Worm (Caenorhabditis elegans): Measurements from ENCODE around the gene ssq-1.

ssq-1 gene

ce11 chrIV:9884257-9884656, 31.9 kb downstream of the ssq-1 start, which contains the start of the genes prp-18 and mccc-1:
prp-18 (minus strand) TSS chrIV:9884383.
mccc-1 (plus strand) TSS chrIV:9884570.
- TF ChIP-seq ceh-30 (tag; optimal IDR thresholded peaks at IDR 0.05) (no peak), fax-1 (tag; optimal IDR thresholded peaks at IDR 0.05) (no peak), ceh-48 (tag; optimal IDR thresholded peaks at IDR 0.05) (no peak), unc-55 (GFP tag; optimal IDR thresholded peaks at IDR 0.05) (peak; percentile 28), ceh-31 (tag; optimal IDR thresholded peaks at IDR 0.05) (peak; percentile 44), pqm-1 (tag; optimal IDR thresholded peaks at IDR 0.05) (no peak), tbx-7 (tag; optimal IDR thresholded peaks at IDR 0.05) (no peak), dve-1 (tag; optimal IDR thresholded peaks at IDR 0.05) (peak; percentile 2), lim-6 (tag; optimal IDR thresholded peaks at IDR 0.05) (no peak), nfya-1 (tag; optimal IDR thresholded peaks at IDR 0.05) (peak; percentile 16), ceh-6 (GFP tag; optimal IDR thresholded peaks at IDR 0.05) (no peak), dmd-4 (tag; optimal IDR thresholded peaks at IDR 0.05; ENCODE audit: borderline replicate concordance) (no peak), ttx-3 (tag; optimal IDR thresholded peaks at IDR 0.05) (no peak), unc-42 (tag; optimal IDR thresholded peaks at IDR 0.05) (peak; percentile 86), F13H6.1 (tag; optimal IDR thresholded peaks at IDR 0.05) (no peak), Y22D7AL.16 (tag; optimal IDR thresholded peaks at IDR 0.05) (no peak), che-1 (tag; optimal IDR thresholded peaks at IDR 0.05) (no peak), ceh-45 (GFP tag; IDR thresholded peaks at IDR 0.05) (no peak), ahr-1 (tag; optimal IDR thresholded peaks at IDR 0.05) (no peak)

ce11 chrIV:9889857-9890256, 37.5 kb downstream of the ssq-1 start, which contains the start of gene ttbk-3:
ttbk-3 (minus strand) TSS chrIV:9889957.
- TF ChIP-seq mec-3 (tag; optimal IDR thresholded peaks at IDR 0.05; ENCODE audit: borderline replicate concordance) (no peak), pax-1 (tag; optimal IDR thresholded peaks at IDR 0.05) (no peak), tbx-7 (tag; optimal IDR thresholded peaks at IDR 0.05) (no peak), gmeb-2 (tag; optimal IDR thresholded peaks at IDR 0.05) (no peak), zip-5 (tag; optimal IDR thresholded peaks at IDR 0.05) (no peak), pha-2 (tag; optimal IDR thresholded peaks at IDR 0.05) (no peak), sdc-2 (tag; optimal IDR thresholded peaks at IDR 0.05) (no peak), ceh-18 (tag; optimal IDR thresholded peaks at IDR 0.05) (no peak), fax-1 (tag; optimal IDR thresholded peaks at IDR 0.05) (no peak), unc-3 (GFP tag; conservative IDR thresholded peaks at IDR 0.05) (no peak), unc-3 (tag; optimal IDR thresholded peaks at IDR 0.05) (no peak), pros-1 (tag; optimal IDR thresholded peaks at IDR 0.05) (no peak), rnt-1 (tag; optimal IDR thresholded peaks at IDR 0.05) (no peak), fkh-10 (GFP tag; optimal IDR thresholded peaks at IDR 0.05) (no peak), ztf-16 (tag; optimal IDR thresholded peaks at IDR 0.05) (no peak), npax-4 (tag; optimal IDR thresholded peaks at IDR 0.05) (no peak), unc-55 (GFP tag; optimal IDR thresholded peaks at IDR 0.05) (no peak), elt-2 (tag; optimal IDR thresholded peaks at IDR 0.05) (no peak)

ce11 chrIV:9891938-9892337, 39.6 kb downstream of the ssq-1 start, which contains the start of gene F32B6.4:
F32B6.4 (minus strand) TSS chrIV:9892038.
- TF ChIP-seq pat-9 (tag; optimal IDR thresholded peaks at IDR 0.05), result no peak
- TF ChIP-seq pha-4 (tag; optimal IDR thresholded peaks at IDR 0.05), result no peak
- TF ChIP-seq ceh-34 (tag; optimal IDR thresholded peaks at IDR 0.05), result no peak
- TF ChIP-seq pha-2 (tag; optimal IDR thresholded peaks at IDR 0.05), result no peak
- no peak for TF ChIP-seq C38D4.7 (GFP tag; optimal IDR thresholded peaks at IDR 0.05)
- TF ChIP-seq Y22D7AL.16 (tag; optimal IDR thresholded peaks at IDR 0.05), result no peak
- no peak for TF ChIP-seq ceh-18 (tag; optimal IDR thresholded peaks at IDR 0.05)
- TF ChIP-seq unc-3 (GFP tag; conservative IDR thresholded peaks at IDR 0.05), result no peak
- TF ChIP-seq unc-3 (tag; optimal IDR thresholded peaks at IDR 0.05), result no peak
- no peak for TF ChIP-seq rnt-1 (tag; optimal IDR thresholded peaks at IDR 0.05)
- no peak for TF ChIP-seq fkh-10 (GFP tag; optimal IDR thresholded peaks at IDR 0.05)
- TF ChIP-seq ceh-19 (GFP tag; optimal IDR thresholded peaks at IDR 0.05), result no peak
- TF ChIP-seq ama-1 (optimal IDR thresholded peaks at IDR 0.05), result no peak
- TF ChIP-seq hlh-8 (tag; optimal IDR thresholded peaks at IDR 0.05), result no peak
- no peak for TF ChIP-seq dve-1 (tag; optimal IDR thresholded peaks at IDR 0.05)
- TF ChIP-seq che-1 (tag; optimal IDR thresholded peaks at IDR 0.05), result no peak
- TF ChIP-seq hlh-15 (tag; optimal IDR thresholded peaks at IDR 0.05), result no peak
- no peak for TF ChIP-seq elt-4 (tag; optimal IDR thresholded peaks at IDR 0.05)
- no peak for TF ChIP-seq ref-2 (tag; optimal IDR thresholded peaks at IDR 0.05)
- no peak for TF ChIP-seq F13H6.1 (tag; optimal IDR thresholded peaks at IDR 0.05)
- TF ChIP-seq ceh-48 (tag; optimal IDR thresholded peaks at IDR 0.05), result no peak
